Fruit fly (Drosophila melanogaster) whole organism, embryonic: ENCODE results near the gene Hs6st.

ENCODE experiments used
- Antp ChIP-seq: fragments of 200-800 bp; sonication (Bioruptor generic); optimal IDR thresholded peaks from 3 replicates; lab custom pipeline; 2016; ENCODE audit warnings: missing biosample characterization, missing genetic modification characterization
- Asciz ChIP-seq: fragments of 200-800 bp; sonication (Bioruptor generic); optimal IDR thresholded peaks from 2 replicates; lab custom pipeline; 2017; ENCODE audit warnings: missing biosample characterization, mild to moderate bottlenecking, missing genetic modification characterization, missing genetic modification reagents
- BtbVII ChIP-seq: fragments of 200-800 bp; sonication (Bioruptor generic); optimal IDR thresholded peaks from 3 replicates; lab custom pipeline; 2017; ENCODE audit warnings: missing biosample characterization, mild to moderate bottlenecking, missing genetic modification characterization
- C15 ChIP-seq: fragments of 200-800 bp; sonication (Bioruptor generic); IDR thresholded peaks from 3 replicates; pipeline ENCODE4 v1.3.6; 2022; ENCODE audit warnings: missing biosample characterization, missing genetic modification characterization
- CG10431 ChIP-seq: fragments of 200-800 bp; sonication (Bioruptor generic); optimal IDR thresholded peaks from 3 replicates; lab custom pipeline; 2018; ENCODE audit warnings: missing biosample characterization, mild to moderate bottlenecking, missing genetic modification characterization
- CG10543 ChIP-seq: fragments of 200-800 bp; sonication (Bioruptor generic); optimal IDR thresholded peaks from 3 replicates; lab custom pipeline; 2017; ENCODE audit warnings: missing biosample characterization, mild to moderate bottlenecking, missing genetic modification characterization, moderate library complexity
- CG1603 ChIP-seq: fragments of 200-800 bp; sonication (Bioruptor generic); optimal IDR thresholded peaks from 2 replicates; lab custom pipeline; 2019; ENCODE audit warnings: missing biosample characterization, mild to moderate bottlenecking, missing genetic modification characterization, moderate library complexity
- CG2116 ChIP-seq: fragments of 200-800 bp; sonication (Bioruptor generic); optimal IDR thresholded peaks from 3 replicates; lab custom pipeline; 2018; ENCODE audit warnings: missing biosample characterization, mild to moderate bottlenecking, missing genetic modification characterization
- CG2712 ChIP-seq: fragments of 200-800 bp; optimal IDR thresholded peaks from 3 replicates; lab custom pipeline; 2019; ENCODE audit warnings: missing biosample characterization, mild to moderate bottlenecking, missing genetic modification characterization, moderate library complexity
- CG31388 ChIP-seq: fragments of 200-800 bp; sonication (Bioruptor generic); optimal IDR thresholded peaks from 2 replicates; lab custom pipeline; 2016; ENCODE audit warnings: missing biosample characterization, missing genetic modification characterization
- CG3163 ChIP-seq: fragments of 200-800 bp; sonication (Bioruptor generic); optimal IDR thresholded peaks from 3 replicates; lab custom pipeline; 2016; ENCODE audit warnings: missing biosample characterization, missing genetic modification characterization
- CG34224 ChIP-seq: fragments of 200-800 bp; sonication (Bioruptor generic); IDR thresholded peaks from 3 replicates; pipeline ENCODE4 v1.3.6; 2022; ENCODE audit warnings: missing biosample characterization, missing genetic modification characterization; ENCODE audit not compliant: partially characterized antibody
- CG3726 ChIP-seq: fragments of 200-800 bp; sonication (Bioruptor generic); IDR thresholded peaks from 3 replicates; pipeline ENCODE4, ENCODE4 v1.3.6; 2022; ENCODE audit warnings: missing biosample characterization, missing genetic modification characterization
- CG4730 ChIP-seq: fragments of 200-800 bp; sonication (Bioruptor generic); IDR thresholded peaks from 2 replicates; pipeline ENCODE4 v1.3.6; 2022; ENCODE audit warnings: missing biosample characterization, missing genetic modification characterization
- CG5180 ChIP-seq: fragments of 200-800 bp; sonication (Bioruptor generic); optimal IDR thresholded peaks from 3 replicates; lab custom pipeline; 2017; ENCODE audit warnings: missing biosample characterization, missing genetic modification characterization, mild to moderate bottlenecking, moderate library complexity, missing genetic modification reagents
- CG7839 ChIP-seq: fragments of 200-800 bp; sonication (Bioruptor generic); optimal IDR thresholded peaks from 3 replicates; lab custom pipeline; 2018; ENCODE audit warnings: missing biosample characterization, mild to moderate bottlenecking, missing genetic modification characterization, moderate library complexity
- CG7987 ChIP-seq: fragments of 200-800 bp; sonication (Bioruptor generic); optimal IDR thresholded peaks from 2 replicates; lab custom pipeline; 2018; ENCODE audit warnings: missing biosample characterization, mild to moderate bottlenecking, missing genetic modification characterization, moderate library complexity
- CG8281 ChIP-seq: fragments of 200-800 bp; sonication (Bioruptor generic); optimal IDR thresholded peaks from 2 replicates; lab custom pipeline; 2018; ENCODE audit warnings: missing biosample characterization, mild to moderate bottlenecking, missing genetic modification characterization, moderate library complexity
- CG8944 ChIP-seq: fragments of 200-800 bp; sonication (Bioruptor generic); optimal IDR thresholded peaks from 3 replicates; lab custom pipeline; 2016; ENCODE audit warnings: missing biosample characterization, missing genetic modification characterization
- CoRest ChIP-seq: fragments of 200-800 bp; sonication (Bioruptor generic); optimal IDR thresholded peaks from 3 replicates; lab custom pipeline; 2018; ENCODE audit warnings: missing biosample characterization, mild to moderate bottlenecking, missing genetic modification characterization, moderate library complexity
- Dll ChIP-seq: fragments of 200-800 bp; sonication (Bioruptor generic); IDR thresholded peaks from 4 replicates; pipeline ENCODE4 v1.3.6; 2022; ENCODE audit warnings: missing biosample characterization, missing genetic modification characterization; ENCODE audit not compliant: partially characterized antibody
- Dref ChIP-seq: fragments of 200-800 bp; sonication (Bioruptor generic); IDR thresholded peaks from 2 replicates; pipeline ENCODE4 v1.3.6; 2022; ENCODE audit warnings: missing biosample characterization, missing genetic modification characterization
- HmgZ ChIP-seq: fragments of 200-800 bp; sonication (Bioruptor generic); optimal IDR thresholded peaks from 2 replicates; lab custom pipeline; 2018; ENCODE audit warnings: missing biosample characterization, mild to moderate bottlenecking, missing genetic modification characterization
- Hr51 ChIP-seq, 2 experiments: fragments of 200-800 bp; sonication (Bioruptor generic); optimal IDR thresholded peaks; 2 replicates in 1 of 2; 3 replicates in 1 of 2; lab custom pipeline; 2016 to 2018; ENCODE audit warnings: missing biosample characterization in 2 of 2, missing genetic modification characterization in 2 of 2, mild to moderate bottlenecking in 1 of 2, moderate library complexity in 1 of 2
- Jarid2 ChIP-seq: fragments of 200-800 bp; sonication (Bioruptor generic); optimal IDR thresholded peaks from 3 replicates; lab custom pipeline; 2017; ENCODE audit warnings: mild to moderate bottlenecking, missing biosample characterization, missing genetic modification reagents, missing genetic modification characterization
- Lim3 ChIP-seq: fragments of 200-800 bp; sonication (Bioruptor generic); IDR thresholded peaks from 2 replicates; pipeline ENCODE4 v1.3.6; 2022; ENCODE audit warnings: missing biosample characterization, missing genetic modification characterization
- MESR4 ChIP-seq: fragments of 200-800 bp; sonication (Bioruptor generic); optimal IDR thresholded peaks from 2 replicates; lab custom pipeline; 2018; ENCODE audit warnings: missing biosample characterization, mild to moderate bottlenecking, missing genetic modification characterization, moderate library complexity
- Nf-YC ChIP-seq: fragments of 200-800 bp; optimal IDR thresholded peaks from 3 replicates; lab custom pipeline; 2019; ENCODE audit warnings: missing biosample characterization, mild to moderate bottlenecking, missing genetic modification characterization, moderate library complexity
- NfI ChIP-seq: fragments of 200-800 bp; sonication (Bioruptor generic); optimal IDR thresholded peaks from 3 replicates; lab custom pipeline; 2018; ENCODE audit warnings: missing biosample characterization, mild to moderate bottlenecking, missing genetic modification characterization, moderate library complexity
- Ravus ChIP-seq: fragments of 200-800 bp; sonication (Bioruptor generic); IDR thresholded peaks from 2 replicates; pipeline ENCODE4 v1.3.6; 2022; ENCODE audit warnings: missing biosample characterization, missing genetic modification characterization
- ase ChIP-seq: fragments of 200-800 bp; sonication (Bioruptor generic); IDR thresholded peaks from 3 replicates; pipeline ENCODE4 v1.3.6; 2022; ENCODE audit warnings: missing biosample characterization, missing genetic modification characterization
- croc ChIP-seq: fragments of 200-800 bp; sonication (Bioruptor generic); conservative IDR thresholded peaks from 3 replicates; pipeline ENCODE4 v1.3.6; 2022; ENCODE audit warnings: missing biosample characterization, missing genetic modification characterization
- cwo ChIP-seq: fragments of 200-800 bp; sonication (Bioruptor generic); optimal IDR thresholded peaks from 3 replicates; lab custom pipeline; 2017; ENCODE audit warnings: missing biosample characterization, missing genetic modification characterization, mild to moderate bottlenecking, moderate library complexity, missing genetic modification reagents
- da ChIP-seq: fragments of 200-800 bp; sonication (Bioruptor generic); optimal IDR thresholded peaks from 2 replicates; lab custom pipeline; 2016; ENCODE audit warnings: missing biosample characterization, missing genetic modification characterization
- kah ChIP-seq: fragments of 200-800 bp; sonication (Bioruptor generic); optimal IDR thresholded peaks from 2 replicates; lab custom pipeline; 2018; ENCODE audit warnings: missing biosample characterization, mild to moderate bottlenecking, missing genetic modification characterization
- kay ChIP-seq: fragments of 200-800 bp; sonication (Bioruptor generic); optimal IDR thresholded peaks from 2 replicates; lab custom pipeline; 2016; ENCODE audit warnings: missing biosample characterization, missing genetic modification characterization
- lbe ChIP-seq: fragments of 200-800 bp; sonication (Bioruptor generic); optimal IDR thresholded peaks from 2 replicates; lab custom pipeline; 2016; ENCODE audit warnings: missing biosample characterization, mild to moderate bottlenecking, missing genetic modification characterization
- lilli ChIP-seq: fragments of 200-800 bp; sonication (Bioruptor generic); optimal IDR thresholded peaks from 3 replicates; lab custom pipeline; 2016; ENCODE audit warnings: missing biosample characterization, missing genetic modification characterization
- p53 ChIP-seq: fragments of 200-800 bp; sonication (Bioruptor generic); optimal IDR thresholded peaks from 2 replicates; lab custom pipeline; 2016; ENCODE audit warnings: missing biosample characterization, missing genetic modification characterization
- pros ChIP-seq: fragments of 200-800 bp; sonication (Bioruptor generic); optimal IDR thresholded peaks from 3 replicates; lab custom pipeline; 2019; ENCODE audit warnings: missing biosample characterization, mild to moderate bottlenecking, missing genetic modification characterization, moderate library complexity
- rib ChIP-seq: fragments of 200-800 bp; sonication (Bioruptor generic); IDR thresholded peaks from 2 replicates; pipeline ENCODE4 v1.3.6; 2022; ENCODE audit warnings: missing biosample characterization, missing genetic modification characterization
- stwl ChIP-seq: fragments of 200-800 bp; sonication (Bioruptor generic); optimal IDR thresholded peaks from 3 replicates; lab custom pipeline; 2018; ENCODE audit warnings: missing biosample characterization, mild to moderate bottlenecking, missing genetic modification characterization, moderate library complexity
- usp ChIP-seq: fragments of >200 bp; optimal IDR thresholded peaks from 2 replicates; lab custom pipeline; 2017; ENCODE audit warnings: missing biosample characterization, missing genetic modification characterization
- wor ChIP-seq: fragments of 200-800 bp; sonication (Bioruptor generic); IDR thresholded peaks from 2 replicates; pipeline ENCODE4 v1.3.6; 2022; ENCODE audit warnings: missing biosample characterization, missing genetic modification characterization
- yki ChIP-seq: fragments of >200 bp; optimal IDR thresholded peaks from 3 replicates; lab custom pipeline; 2018

Hs6st gene

DNA sequence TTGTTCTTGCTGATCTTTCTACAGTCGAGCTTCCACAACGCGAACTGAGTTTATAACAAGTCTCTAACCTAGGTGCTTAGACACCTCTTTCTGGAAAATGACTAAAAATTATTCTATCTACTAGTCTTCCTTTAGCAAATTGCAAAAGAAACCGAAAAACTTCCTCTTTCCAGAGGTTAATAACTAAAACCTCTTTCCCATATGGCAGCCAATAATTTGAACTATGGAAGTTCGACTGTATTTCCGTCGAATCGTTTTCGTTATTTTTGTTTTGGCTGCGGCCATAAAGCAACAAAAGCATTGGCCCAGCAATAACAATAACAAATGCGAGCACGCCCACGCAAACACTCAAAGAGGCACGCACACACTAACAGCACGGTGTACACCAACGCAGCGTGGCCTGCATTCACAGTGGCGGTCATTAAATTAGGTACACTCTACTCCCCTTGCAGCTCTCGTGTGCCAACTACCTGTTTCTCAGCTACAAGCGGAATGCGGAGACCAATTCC is 127.8 kb downstream of the Hs6st start (continued):
- peak; percentile 74 for TF ChIP-seq CG10543 (GFP tag; lab: Kevin White, UChicago)
- TF ChIP-seq CoRest (tag; lab: Kevin White, UChicago) = peak; percentile 63
- no peak for TF ChIP-seq CG1603 (tag; lab: Kevin White, UChicago)
- TF ChIP-seq MESR4 = no peak
- TF ChIP-seq pros (GFP tag; lab: Kevin White, UChicago) = no peak
- no peak for TF ChIP-seq Antp (GFP tag; lab: Kevin White, UChicago)
- peak; percentile 60 for TF ChIP-seq CG2712 (tag; lab: Kevin White, UChicago)
- TF ChIP-seq croc = no peak; the same call in 2 of the 3 replicates
- no peak for TF ChIP-seq stwl (tag; lab: Kevin White, UChicago)
- TF ChIP-seq ase (GFP tag; lab: Robert Waterston, UW) = no peak
- no peak for TF ChIP-seq Ravus (GFP tag; lab: Robert Waterston, UW)
- peak; percentile 79 for TF ChIP-seq kah (GFP tag; lab: Kevin White, UChicago)
- TF ChIP-seq lbe (GFP tag; lab: Kevin White, UChicago) = peak; percentile 47
- TF ChIP-seq Dll (GFP tag; lab: Robert Waterston, UW) = no peak
- TF ChIP-seq C15 (GFP tag; lab: Robert Waterston, UW) = no peak
- TF ChIP-seq CG3726 = no peak
- peak in 1 of 2 experiments; percentile 75 for TF ChIP-seq Hr51 (GFP tag; optimal IDR thresholded peaks at IDR 0.05; lab: Kevin White, UChicago)
- TF ChIP-seq Nf-YC (tag; lab: Kevin White, UChicago) = peak; percentile 68
- TF ChIP-seq NfI (GFP tag; lab: Kevin White, UChicago) = peak; percentile 72
- no peak for TF ChIP-seq kay (GFP tag; lab: Kevin White, UChicago)
- no peak for TF ChIP-seq usp (GFP tag; lab: Kevin White, UChicago)
- TF ChIP-seq yki (lab: Kevin White, UChicago) = no peak
- no peak for TF ChIP-seq p53 (GFP tag; lab: Kevin White, UChicago)
- peak; percentile 61 for TF ChIP-seq Asciz
- TF ChIP-seq wor (GFP tag; lab: Robert Waterston, UW) = no peak
- no peak for TF ChIP-seq CG8281 (tag; lab: Kevin White, UChicago)
- no peak for TF ChIP-seq Jarid2 (GFP tag; lab: Kevin White, UChicago)
- TF ChIP-seq HmgZ = peak; percentile 54
- peak; percentile 72 for TF ChIP-seq CG7839
- peak; percentile 56 for TF ChIP-seq cwo (GFP tag; lab: Kevin White, UChicago)
- no peak for TF ChIP-seq Lim3
- TF ChIP-seq CG3163 (GFP tag; lab: Kevin White, UChicago) = peak; percentile 31
- peak; percentile 40 for TF ChIP-seq CG5180
- TF ChIP-seq da (GFP tag; lab: Kevin White, UChicago) = no peak
- TF ChIP-seq CG31388 (GFP tag; lab: Kevin White, UChicago) = no peak
- peak; percentile 60 for TF ChIP-seq CG10431
- peak; percentile 5 for TF ChIP-seq CG2116
- peak; percentile 8 for TF ChIP-seq CG8944
- 0 out of 3 replicates have a peak, but pooled peaks have one; percentile 16 for TF ChIP-seq CG34224
- no peak for TF ChIP-seq CG7987 (GFP tag; lab: Kevin White, UChicago)
- TF ChIP-seq rib (GFP tag; lab: Robert Waterston, UW) = no peak
- no peak for TF ChIP-seq CG4730 (GFP tag; lab: Robert Waterston, UW)
- no peak for TF ChIP-seq Dref (GFP tag; lab: Robert Waterston, UW)
- peak; percentile 66 for TF ChIP-seq lilli (GFP tag; lab: Kevin White, UChicago)
- TF ChIP-seq BtbVII (GFP tag; lab: Kevin White, UChicago) = peak; percentile 77
